Fruit fly (Drosophila melanogaster) whole organism, embryonic: ENCODE results near the gene CG18262.

Experiments
- Abd-B ChIP-seq: fragments of 200-800 bp; sonication (Bioruptor generic); optimal IDR thresholded peaks from 2 replicates; lab custom pipeline; 2018; ENCODE audit warnings: missing biosample characterization, mild to moderate bottlenecking, missing genetic modification characterization, moderate library complexity
- Awh ChIP-seq: fragments of 200-800 bp; sonication (Bioruptor generic); IDR thresholded peaks from 2 replicates; pipeline ENCODE4, ENCODE4 v1.3.6; 2022; ENCODE audit warnings: missing biosample characterization, missing genetic modification characterization
- BEAF-32 ChIP-seq: fragments of 200-800 bp; sonication (Bioruptor generic); optimal IDR thresholded peaks from 3 replicates; lab custom pipeline; 2017; ENCODE audit warnings: missing biosample characterization, missing genetic modification characterization, mild to moderate bottlenecking, moderate library complexity, missing genetic modification reagents
- CG10462 ChIP-seq: fragments of 200-800 bp; sonication (Bioruptor generic); optimal IDR thresholded peaks from 2 replicates; lab custom pipeline; 2016; ENCODE audit warnings: missing biosample characterization, missing genetic modification characterization
- CG12659 ChIP-seq: fragments of 200-800 bp; sonication (Bioruptor generic); optimal IDR thresholded peaks from 3 replicates; lab custom pipeline; 2017; ENCODE audit warnings: mild to moderate bottlenecking, missing biosample characterization, missing genetic modification reagents, missing genetic modification characterization
- CG13287 ChIP-seq: fragments of 200-800 bp; sonication (Bioruptor generic); IDR thresholded peaks from 2 replicates; pipeline ENCODE4 v1.3.6; 2022; ENCODE audit warnings: missing biosample characterization, missing genetic modification characterization; ENCODE audit not compliant: partially characterized antibody
- CG14965 ChIP-seq: fragments of 200-800 bp; sonication (Bioruptor generic); optimal IDR thresholded peaks from 2 replicates; lab custom pipeline; 2016; ENCODE audit warnings: missing biosample characterization, missing genetic modification characterization, borderline replicate concordance
- CG15514 ChIP-seq: fragments of 200-800 bp; sonication (Bioruptor generic); optimal IDR thresholded peaks from 3 replicates; lab custom pipeline; 2017; ENCODE audit warnings: missing biosample characterization, missing genetic modification characterization, mild to moderate bottlenecking, moderate library complexity, missing genetic modification reagents
- CG2116 ChIP-seq: fragments of 200-800 bp; sonication (Bioruptor generic); optimal IDR thresholded peaks from 3 replicates; lab custom pipeline; 2018; ENCODE audit warnings: missing biosample characterization, mild to moderate bottlenecking, missing genetic modification characterization
- CG30431 ChIP-seq: fragments of 200-800 bp; sonication (Bioruptor generic); optimal IDR thresholded peaks from 2 replicates; lab custom pipeline; 2017; ENCODE audit warnings: missing biosample characterization, missing genetic modification characterization
- CG33213 ChIP-seq: fragments of 200-800 bp; sonication (Bioruptor generic); optimal IDR thresholded peaks from 3 replicates; lab custom pipeline; 2016; ENCODE audit warnings: missing biosample characterization, missing genetic modification characterization
- CG4820 ChIP-seq: fragments of 200-800 bp; sonication (Bioruptor generic); optimal IDR thresholded peaks from 3 replicates; lab custom pipeline; 2016; ENCODE audit warnings: missing biosample characterization, missing genetic modification characterization
- CG6272 ChIP-seq: fragments of 200-800 bp; sonication (Bioruptor generic); IDR thresholded peaks from 2 replicates; pipeline ENCODE4 v1.3.6; 2022; ENCODE audit warnings: missing biosample characterization, missing genetic modification characterization
- CG6689 ChIP-seq: fragments of 200-800 bp; sonication (Bioruptor generic); IDR thresholded peaks from 2 replicates; pipeline ENCODE4 v1.3.6; 2022; ENCODE audit warnings: missing biosample characterization, missing genetic modification characterization
- CG8944 ChIP-seq: fragments of 200-800 bp; sonication (Bioruptor generic); optimal IDR thresholded peaks from 3 replicates; lab custom pipeline; 2016; ENCODE audit warnings: missing biosample characterization, missing genetic modification characterization
- CG9797 ChIP-seq: fragments of 200-800 bp; sonication (Bioruptor generic); optimal IDR thresholded peaks from 3 replicates; lab custom pipeline; 2018; ENCODE audit warnings: missing biosample characterization, mild to moderate bottlenecking, missing genetic modification characterization
- Dp ChIP-seq: fragments of 200-800 bp; sonication (Bioruptor generic); optimal IDR thresholded peaks from 2 replicates; lab custom pipeline; 2018; ENCODE audit warnings: missing biosample characterization, mild to moderate bottlenecking, missing genetic modification characterization, moderate library complexity
- Dref ChIP-seq: fragments of 200-800 bp; sonication (Bioruptor generic); IDR thresholded peaks from 2 replicates; pipeline ENCODE4 v1.3.6; 2022; ENCODE audit warnings: missing biosample characterization, missing genetic modification characterization
- E2f2 ChIP-seq: fragments of 200-800 bp; sonication (Bioruptor generic); IDR thresholded peaks from 2 replicates; pipeline ENCODE4 v1.3.6; 2022; ENCODE audit warnings: missing biosample characterization, missing genetic modification characterization
- Hmr ChIP-seq: fragments of 200-800 bp; sonication (Bioruptor generic); optimal IDR thresholded peaks from 3 replicates; lab custom pipeline; 2017; ENCODE audit warnings: mild to moderate bottlenecking, missing biosample characterization, missing genetic modification reagents, missing genetic modification characterization
- Hr3 ChIP-seq: fragments of 200-800 bp; sonication (Bioruptor generic); optimal IDR thresholded peaks from 3 replicates; lab custom pipeline; 2016; ENCODE audit warnings: missing biosample characterization, missing genetic modification characterization
- MTF-1 ChIP-seq: fragments of 200-800 bp; sonication (Bioruptor generic); optimal IDR thresholded peaks from 2 replicates; lab custom pipeline; 2018; ENCODE audit warnings: missing biosample characterization, mild to moderate bottlenecking, missing genetic modification characterization, borderline replicate concordance
- Myb ChIP-seq: fragments of 200-800 bp; sonication (Bioruptor generic); optimal IDR thresholded peaks from 2 replicates; lab custom pipeline; 2016; ENCODE audit warnings: missing biosample characterization, missing genetic modification characterization
- Oaz ChIP-seq: fragments of 200-800 bp; sonication (Bioruptor generic); IDR thresholded peaks from 2 replicates; pipeline ENCODE4 v1.3.6; 2022; ENCODE audit warnings: missing biosample characterization, missing genetic modification characterization
- Rfx ChIP-seq: fragments of 200-800 bp; sonication (Bioruptor generic); IDR thresholded peaks from 2 replicates; pipeline ENCODE4 v1.3.6; 2022; ENCODE audit warnings: missing biosample characterization, missing genetic modification characterization
- Rx ChIP-seq: fragments of 200-800 bp; sonication (Bioruptor generic); IDR thresholded peaks from 2 replicates; pipeline ENCODE4 v1.3.6; 2022; ENCODE audit warnings: missing biosample characterization, missing genetic modification characterization
- Sin3A ChIP-seq: fragments of >200 bp; optimal IDR thresholded peaks from 2 replicates; lab custom pipeline; 2018
- Sry-δ ChIP-seq: fragments of 200-800 bp; sonication (Bioruptor generic); optimal IDR thresholded peaks from 2 replicates; lab custom pipeline; 2016; ENCODE audit warnings: missing biosample characterization, missing genetic modification characterization
- ato ChIP-seq: fragments of 200-800 bp; sonication (Bioruptor generic); IDR thresholded peaks from 2 replicates; pipeline ENCODE4 v1.3.6; 2022; ENCODE audit warnings: missing biosample characterization, missing genetic modification characterization; ENCODE audit not compliant: partially characterized antibody
- bab2 ChIP-seq: fragments of 200-800 bp; sonication (Bioruptor generic); optimal IDR thresholded peaks from 2 replicates; lab custom pipeline; 2016; ENCODE audit warnings: missing biosample characterization, missing genetic modification characterization
- br ChIP-seq: fragments of >200 bp; optimal IDR thresholded peaks from 2 replicates; lab custom pipeline; 2017
- chinmo ChIP-seq: fragments of 200-800 bp; sonication (Bioruptor generic); IDR thresholded peaks from 4 replicates; pipeline ENCODE4 v1.3.6; 2022; ENCODE audit warnings: missing biosample characterization, missing genetic modification characterization; ENCODE audit not compliant: partially characterized antibody
- ewg ChIP-seq: fragments of 200-800 bp; sonication (Bioruptor generic); optimal IDR thresholded peaks from 3 replicates; lab custom pipeline; 2017; ENCODE audit warnings: mild to moderate bottlenecking, missing biosample characterization, missing genetic modification reagents, missing genetic modification characterization
- gem ChIP-seq: fragments of 200-800 bp; sonication (Bioruptor generic); optimal IDR thresholded peaks from 2 replicates; lab custom pipeline; 2019; ENCODE audit warnings: missing biosample characterization, mild to moderate bottlenecking, missing genetic modification characterization, moderate library complexity
- grau ChIP-seq: fragments of 200-800 bp; optimal IDR thresholded peaks from 3 replicates; lab custom pipeline; 2019; ENCODE audit warnings: missing biosample characterization, mild to moderate bottlenecking, missing genetic modification characterization, moderate library complexity
- gro ChIP-seq: fragments of 200-800 bp; sonication (Bioruptor generic); optimal IDR thresholded peaks from 2 replicates; lab custom pipeline; 2016; ENCODE audit warnings: missing biosample characterization, missing genetic modification characterization
- ham ChIP-seq: fragments of 200-800 bp; sonication (Bioruptor generic); IDR thresholded peaks from 2 replicates; pipeline ENCODE4 v1.3.6; 2022; ENCODE audit warnings: missing biosample characterization, missing genetic modification characterization
- hkb ChIP-seq, 2 experiments: fragments of 200-800 bp in 1 of 2; fragments of >200 bp in 1 of 2; sonication (Bioruptor generic) in 1 of 2; IDR thresholded peaks in 1 of 2; optimal IDR thresholded peaks in 1 of 2; 2 replicates each; pipeline versions ENCODE4 v1.3.6 to Lab custom; 2017 to 2022; ENCODE audit warnings: missing biosample characterization in 1 of 2, missing genetic modification characterization in 1 of 2
- lilli ChIP-seq: fragments of 200-800 bp; sonication (Bioruptor generic); optimal IDR thresholded peaks from 3 replicates; lab custom pipeline; 2016; ENCODE audit warnings: missing biosample characterization, missing genetic modification characterization
- org-1 ChIP-seq: fragments of 200-800 bp; sonication (Bioruptor generic); optimal IDR thresholded peaks from 2 replicates; lab custom pipeline; 2017; ENCODE audit warnings: missing biosample characterization, missing genetic modification characterization
- pan ChIP-seq, 4 experiments: fragments of >200 bp in 3 of 4; fragments of 200-800 bp in 1 of 4; sonication (Bioruptor generic) in 1 of 4; optimal IDR thresholded peaks in 3 of 4; IDR thresholded peaks in 1 of 4; 2 replicates each; pipeline versions ENCODE4 v1.3.6 to Lab custom; 2017 to 2022; ENCODE audit warnings: missing biosample characterization in 2 of 4, missing genetic modification characterization in 2 of 4, mixed read lengths in 1 of 4
- phol ChIP-seq: fragments of 200-800 bp; sonication (Bioruptor generic); optimal IDR thresholded peaks from 3 replicates; lab custom pipeline; 2018; ENCODE audit warnings: missing biosample characterization, mild to moderate bottlenecking, missing genetic modification characterization, moderate library complexity
- pzg ChIP-seq: fragments of 200-800 bp; sonication (Bioruptor generic); optimal IDR thresholded peaks from 3 replicates; lab custom pipeline; 2018; ENCODE audit warnings: missing biosample characterization, mild to moderate bottlenecking, missing genetic modification characterization, moderate library complexity
- sens ChIP-seq: fragments of 200-800 bp; sonication (Bioruptor generic); peaks from one replicate; lab custom pipeline; 2016; ENCODE audit warnings: missing biosample characterization, missing genetic modification characterization
- so ChIP-seq: fragments of 200-800 bp; sonication (Bioruptor generic); IDR thresholded peaks from 3 replicates; pipeline ENCODE4 v1.3.6; 2022; ENCODE audit warnings: missing biosample characterization, missing genetic modification characterization
- ssp ChIP-seq: fragments of 200-800 bp; sonication (Bioruptor generic); IDR thresholded peaks from 2 replicates; pipeline ENCODE4 v1.3.6; 2022; ENCODE audit warnings: missing biosample characterization, missing genetic modification characterization
- stwl ChIP-seq: fragments of 200-800 bp; sonication (Bioruptor generic); optimal IDR thresholded peaks from 3 replicates; lab custom pipeline; 2018; ENCODE audit warnings: missing biosample characterization, mild to moderate bottlenecking, missing genetic modification characterization, moderate library complexity
- sug ChIP-seq: fragments of 200-800 bp; optimal IDR thresholded peaks from 2 replicates; lab custom pipeline; 2019; ENCODE audit warnings: missing biosample characterization, mild to moderate bottlenecking, missing genetic modification characterization, moderate library complexity
- tap ChIP-seq: fragments of 200-800 bp; optimal IDR thresholded peaks from 3 replicates; lab custom pipeline; 2019; ENCODE audit warnings: missing biosample characterization, mild to moderate bottlenecking, missing genetic modification characterization, moderate library complexity
- tll ChIP-seq, 2 experiments: fragments of 200-800 bp in 1 of 2; fragments of >200 bp in 1 of 2; sonication (Bioruptor generic) in 1 of 2; optimal IDR thresholded peaks; 2 replicates each; lab custom pipeline; 2017 to 2019; ENCODE audit warnings: missing biosample characterization in 2 of 2, missing genetic modification characterization in 2 of 2, mild to moderate bottlenecking in 1 of 2, moderate library complexity in 1 of 2
- trem ChIP-seq: fragments of 200-800 bp; optimal IDR thresholded peaks from 3 replicates; lab custom pipeline; 2019; ENCODE audit warnings: missing biosample characterization, mild to moderate bottlenecking, missing genetic modification characterization, moderate library complexity

CG18262 gene

dm6 chrX:8177030-8177349, 24.2 kb downstream of the CG18262 start, which contains the start of gene slpr (continued):
- TF ChIP-seq sug (no peak), Dp (peak; percentile 60), E2f2 (GFP tag; lab: Robert Waterston, UW) (peak; percentile 41), bab2 (GFP tag; lab: Kevin White, UChicago) (no peak), ewg (GFP tag; lab: Kevin White, UChicago) (no peak), CG2116 (GFP tag; lab: Kevin White, UChicago) (peak; percentile 57), Dref (peak; percentile 53), CG6689 (GFP tag; lab: Robert Waterston, UW) (no peak), tap (tag; lab: Kevin White, UChicago) (no peak), CG10462 (no peak), CG6272 (GFP tag; lab: Robert Waterston, UW) (no peak), CG4820 (GFP tag; lab: Kevin White, UChicago) (no peak), tll (GFP tag; optimal IDR thresholded peaks at IDR 0.05; lab: Kevin White, UChicago) (no peak), Sry-δ (peak; percentile 11), Oaz (no peak), MTF-1 (no peak), sens (GFP tag; lab: Kevin White, UChicago) (no peak), Abd-B (no peak), lilli (GFP tag; lab: Kevin White, UChicago) (no peak), CG33213 (GFP tag; lab: Kevin White, UChicago) (peak; percentile 3), pzg (GFP tag; lab: Kevin White, UChicago) (peak; percentile 69), ssp (GFP tag; lab: Robert Waterston, UW) (no peak), Hmr (no peak), pan (optimal IDR thresholded peaks at IDR 0.05; lab: Kevin White, UChicago) (no peak), pan (GFP tag; optimal IDR thresholded peaks at IDR 0.05 in 1 of 2, IDR thresholded peaks at IDR 0.05 in 1 of 2) (no peak), br (lab: Kevin White, UChicago) (no peak), CG15514 (GFP tag; lab: Kevin White, UChicago) (peak; percentile 99), org-1 (GFP tag; lab: Kevin White, UChicago) (no peak), CG8944 (GFP tag; lab: Kevin White, UChicago) (no peak), so (no peak), CG13287 (GFP tag; lab: Robert Waterston, UW) (peak; percentile 11; the same call in 1 of the 2 replicates), stwl (tag; lab: Kevin White, UChicago) (peak; percentile 48), grau (tag; lab: Kevin White, UChicago) (no peak), gem (tag; lab: Kevin White, UChicago) (no peak), CG30431 (GFP tag; lab: Kevin White, UChicago) (no peak), ato (GFP tag; lab: Robert Waterston, UW) (no peak), phol (tag; lab: Kevin White, UChicago) (peak; percentile 20), ham (no peak), Hr3 (GFP tag; lab: Kevin White, UChicago) (no peak), Sin3A (lab: Kevin White, UChicago) (peak; percentile 22), Rfx (GFP tag; lab: Robert Waterston, UW) (no peak), hkb (optimal IDR thresholded peaks at IDR 0.05; lab: Kevin White, UChicago) (no peak), hkb (GFP tag; IDR thresholded peaks at IDR 0.05; lab: Robert Waterston, UW) (no peak), BEAF-32 (peak; percentile 35), chinmo (GFP tag; lab: Robert Waterston, UW) (0 out of 4 replicates have a peak, but pooled peaks have one; percentile 8), Awh (GFP tag; lab: Robert Waterston, UW) (no peak), trem (peak; percentile 27), Rx (GFP tag; lab: Robert Waterston, UW) (no peak), CG14965 (GFP tag; lab: Kevin White, UChicago) (no peak), CG12659 (peak; percentile 28), Myb (GFP tag; lab: Kevin White, UChicago) (peak; percentile 91), CG9797 (GFP tag; lab: Kevin White, UChicago) (peak; percentile 66), gro (no peak)
